Worm (Caenorhabditis elegans): ENCODE measurements around the gene mak-2.

Gene mak-2

DNA sequence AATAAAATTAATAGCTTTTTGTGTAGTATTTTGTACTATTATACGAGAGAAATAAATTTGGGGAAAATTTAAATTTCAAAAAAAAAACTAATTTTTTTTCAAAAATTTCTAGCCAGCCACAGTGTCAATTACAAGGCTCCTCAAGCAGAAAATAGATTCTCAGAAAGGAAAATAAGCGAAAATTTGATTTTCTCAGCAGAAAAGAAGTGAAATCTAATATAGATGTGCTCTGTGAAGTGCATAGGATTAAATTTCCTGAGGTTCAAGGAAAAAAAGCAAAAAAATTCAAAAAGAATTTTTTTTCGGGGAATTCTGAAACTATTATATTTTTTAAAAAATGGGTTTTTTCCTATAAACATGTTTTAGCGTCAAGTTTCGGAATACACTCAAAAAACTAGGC lies 42.4 kb downstream of the mak-2 start:
- TF ChIP-seq ces-1 (GFP tag; optimal IDR thresholded peaks at IDR 0.05) (peak; percentile 83), dpl-1 (GFP tag; optimal IDR thresholded peaks at IDR 0.05) (no peak), T26A8.4 (GFP tag; IDR thresholded peaks at IDR 0.05) (no peak), lim-7 (GFP tag; IDR thresholded peaks at IDR 0.05) (no peak), mdt-29 (GFP tag; IDR thresholded peaks at IDR 0.05) (no peak), zfp-3 (GFP tag; conservative IDR thresholded peaks at IDR 0.05) (no peak), F26F4.8 (GFP tag; conservative IDR thresholded peaks at IDR 0.05) (no peak), fkh-10 (GFP tag; optimal IDR thresholded peaks at IDR 0.05) (peak; percentile 84), snpc-4 (tag; optimal IDR thresholded peaks at IDR 0.05) (no peak)

ce11 chrIV:935725-936124 lies 50.6 kb downstream of the mak-2 start, which contains the start of gene F58H7.1:
Gene F58H7.1, minus strand, starts transcription at chrIV:935825.
- TF ChIP-seq nhr-77 (tag; optimal IDR thresholded peaks at IDR 0.05) (no peak), ceh-28 (tag; optimal IDR thresholded peaks at IDR 0.05) (no peak), php-3 (GFP tag; IDR thresholded peaks at IDR 0.05) (no peak), D1046.2 (GFP tag; IDR thresholded peaks at IDR 0.05) (no peak), R02D3.7 (tag; optimal IDR thresholded peaks at IDR 0.05) (no peak), set-16 (GFP tag; IDR thresholded peaks at IDR 0.05) (no peak), ceh-44 (GFP tag; IDR thresholded peaks at IDR 0.05) (no peak), spr-1 (tag; optimal IDR thresholded peaks at IDR 0.05) (no peak), zfp-2 (tag; optimal IDR thresholded peaks at IDR 0.05) (no peak), nhr-42 (GFP tag; IDR thresholded peaks at IDR 0.05) (no peak), Y75B8A.6 (GFP tag; IDR thresholded peaks at IDR 0.05) (no peak), nhr-48 (tag; optimal IDR thresholded peaks at IDR 0.05) (no peak), lsy-2 (tag; optimal IDR thresholded peaks at IDR 0.05) (no peak), hif-1 (tag; optimal IDR thresholded peaks at IDR 0.05) (no peak), unc-62 (GFP tag; optimal IDR thresholded peaks at IDR 0.05 in 1 of 2) (no peak), unc-62 (tag; optimal IDR thresholded peaks at IDR 0.05) (no peak), pqm-1 (tag; optimal IDR thresholded peaks at IDR 0.05) (no peak), attf-4 (tag; optimal IDR thresholded peaks at IDR 0.05) (no peak), vab-7 (GFP tag; IDR thresholded peaks at IDR 0.05) (no peak), jun-1 (tag; optimal IDR thresholded peaks at IDR 0.05) (no peak), lin-39 (tag; optimal IDR thresholded peaks at IDR 0.05) (no peak)
